Worm (Caenorhabditis elegans): ENCODE results near the gene nbet-1.
"Not testable (repeated sequence)": the region's sequence is repeated elsewhere in the genome, so short reads cannot be mapped to it uniquely, and the experiment has no call there.

- not testable (repeated sequence) for TF ChIP-seq flt-1 (GFP tag; IDR thresholded peaks at IDR 0.05); ztf-23 (GFP tag; IDR thresholded peaks at IDR 0.05); med-1 (GFP tag; optimal IDR thresholded peaks at IDR 0.05; ENCODE audit: insufficient read depth)
Measured at ce11 chrIV:5165626-5166025, 43.7 kb upstream of the nbet-1 start, which contains the start of gene nspd-6.
